Worm (Caenorhabditis elegans): ENCODE measurements around the gene E04F6.10.

DNA sequence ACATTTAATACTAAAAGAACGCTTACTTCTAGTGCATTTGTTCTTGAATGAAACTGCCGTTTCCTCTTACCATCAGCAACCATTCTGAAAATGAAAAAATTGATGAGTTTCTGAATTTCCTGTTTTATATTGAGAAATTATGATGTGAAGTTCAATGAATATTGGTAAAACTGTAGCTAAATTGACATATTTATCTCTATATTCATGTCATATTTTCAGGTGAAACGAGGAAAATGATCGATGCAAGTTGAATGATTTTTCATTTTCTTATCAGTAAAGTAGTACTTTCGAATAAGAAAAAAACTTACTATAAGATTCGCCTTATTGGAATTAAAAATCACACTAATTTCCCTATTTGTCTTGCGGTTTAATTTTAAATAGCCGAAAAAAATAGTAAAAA lies 6.8 kb downstream of the E04F6.10 start, which contains the start of gene E04F6.15:
- TF ChIP-seq nhr-11 (tag; optimal IDR thresholded peaks at IDR 0.05) (no peak), fos-1 (tag; optimal IDR thresholded peaks at IDR 0.05) (no peak), nhr-237 (tag; optimal IDR thresholded peaks at IDR 0.05) (no peak), F44E2.7 (GFP tag; IDR thresholded peaks at IDR 0.05) (no peak), lin-15B (tag; optimal IDR thresholded peaks at IDR 0.05) (no peak), F49E8.2 (tag; optimal IDR thresholded peaks at IDR 0.05; ENCODE audit: borderline replicate concordance) (no peak), ZK546.5 (tag; optimal IDR thresholded peaks at IDR 0.05) (no peak), T20F7.1 (GFP tag; optimal IDR thresholded peaks at IDR 0.05) (peak; percentile 10), pha-4 (GFP tag; IDR thresholded peaks at IDR 0.05) (no peak), pha-4 (tag; optimal IDR thresholded peaks at IDR 0.05) (no peak)
